Fruit fly (Drosophila melanogaster) whole organism, prepupa: ENCODE data around the gene Pp4-19C.

ENCODE experiments used
- Blimp-1 ChIP-seq: fragments of 200-800 bp; sonication (Bioruptor generic); optimal IDR thresholded peaks from 3 replicates; lab custom pipeline; 2017; ENCODE audit warnings: missing biosample characterization, missing genetic modification characterization, mild to moderate bottlenecking, moderate library complexity, missing genetic modification reagents
- CG11762 ChIP-seq: fragments of 200-800 bp; sonication (Bioruptor generic); optimal IDR thresholded peaks from 3 replicates; lab custom pipeline; 2016; ENCODE audit warnings: missing biosample characterization, missing genetic modification characterization; ENCODE audit not compliant: insufficient read depth
- CG11902 ChIP-seq: fragments of 200-800 bp; sonication (Bioruptor generic); optimal IDR thresholded peaks from 3 replicates; lab custom pipeline; 2016; ENCODE audit warnings: missing biosample characterization, missing genetic modification characterization
- CG15336 ChIP-seq: fragments of 200-800 bp; sonication (Bioruptor generic); IDR thresholded peaks from 2 replicates; pipeline ENCODE4 v1.3.6; 2022; ENCODE audit warnings: missing biosample characterization, missing genetic modification characterization
- CG31627 ChIP-seq: fragments of 200-800 bp; sonication (Bioruptor generic); optimal IDR thresholded peaks from 3 replicates; lab custom pipeline; 2016; ENCODE audit warnings: missing biosample characterization, missing genetic modification characterization
- Met ChIP-seq: fragments of 200-800 bp; sonication (Bioruptor generic); optimal IDR thresholded peaks from 3 replicates; lab custom pipeline; 2016; ENCODE audit warnings: missing biosample characterization, missing genetic modification characterization
- Sox102F ChIP-seq: fragments of 200-800 bp; sonication (Bioruptor generic); optimal IDR thresholded peaks from 2 replicates; lab custom pipeline; 2016; ENCODE audit warnings: missing biosample characterization, mild to moderate bottlenecking, missing genetic modification characterization
- dac ChIP-seq: fragments of 200-800 bp; sonication (Bioruptor generic); optimal IDR thresholded peaks from 2 replicates; lab custom pipeline; 2017; ENCODE audit warnings: missing biosample characterization, mild to moderate bottlenecking, missing genetic modification characterization
- topi ChIP-seq: fragments of 200-800 bp; sonication (Bioruptor generic); optimal IDR thresholded peaks from 3 replicates; lab custom pipeline; 2016; ENCODE audit warnings: missing biosample characterization, missing genetic modification characterization

dm6 chrX:20470701-20471100 is 46.9 kb upstream of the Pp4-19C start:
- TF ChIP-seq CG11762 (no peak), dac (no peak), CG11902 (no peak), Blimp-1 (GFP tag; lab: Kevin White, UChicago) (no peak), Sox102F (GFP tag; lab: Kevin White, UChicago) (no peak), CG15336 (GFP tag; lab: Robert Waterston, UW) (no peak), CG31627 (no peak), topi (GFP tag; lab: Kevin White, UChicago) (no peak), Met (GFP tag; lab: Kevin White, UChicago) (no peak)
